Fruit fly (Drosophila melanogaster) whole organism, prepupa: Measurements from ENCODE around the gene CG43246.
A peak's percentile ranks its signal among the peaks of the same experiment; 100 is the strongest.

Experiments used
- Blimp-1 ChIP-seq: fragments of 200-800 bp; sonication (Bioruptor generic); optimal IDR thresholded peaks from 3 replicates; lab custom pipeline; 2017; ENCODE audit warnings: missing biosample characterization, missing genetic modification characterization, mild to moderate bottlenecking, moderate library complexity, missing genetic modification reagents
- CG10669 ChIP-seq: fragments of 200-800 bp; sonication (Bioruptor generic); optimal IDR thresholded peaks from 3 replicates; lab custom pipeline; 2018; ENCODE audit warnings: missing biosample characterization, mild to moderate bottlenecking, missing genetic modification characterization, moderate library complexity
- CG11294 ChIP-seq: fragments of 200-800 bp; sonication (Bioruptor generic); IDR thresholded peaks from 2 replicates; pipeline ENCODE4 v1.3.6; 2022; ENCODE audit warnings: missing biosample characterization, missing genetic modification characterization
- CG11762 ChIP-seq: fragments of 200-800 bp; sonication (Bioruptor generic); optimal IDR thresholded peaks from 3 replicates; lab custom pipeline; 2016; ENCODE audit warnings: missing biosample characterization, missing genetic modification characterization; ENCODE audit not compliant: insufficient read depth
- CG11902 ChIP-seq: fragments of 200-800 bp; sonication (Bioruptor generic); optimal IDR thresholded peaks from 3 replicates; lab custom pipeline; 2016; ENCODE audit warnings: missing biosample characterization, missing genetic modification characterization
- CG15336 ChIP-seq: fragments of 200-800 bp; sonication (Bioruptor generic); IDR thresholded peaks from 2 replicates; pipeline ENCODE4 v1.3.6; 2022; ENCODE audit warnings: missing biosample characterization, missing genetic modification characterization
- CG16779 ChIP-seq: fragments of 200-800 bp; sonication (Bioruptor generic); optimal IDR thresholded peaks from 3 replicates; lab custom pipeline; 2017; ENCODE audit warnings: missing biosample characterization, mild to moderate bottlenecking, missing genetic modification characterization
- CG3032 ChIP-seq: fragments of 200-800 bp; optimal IDR thresholded peaks from 2 replicates; lab custom pipeline; 2019; ENCODE audit warnings: missing biosample characterization, mild to moderate bottlenecking, missing genetic modification characterization, moderate library complexity
- CG31627 ChIP-seq: fragments of 200-800 bp; sonication (Bioruptor generic); optimal IDR thresholded peaks from 3 replicates; lab custom pipeline; 2016; ENCODE audit warnings: missing biosample characterization, missing genetic modification characterization
- CG32006 ChIP-seq: fragments of 200-800 bp; sonication (Bioruptor generic); optimal IDR thresholded peaks from 3 replicates; lab custom pipeline; 2017; ENCODE audit warnings: missing biosample characterization, mild to moderate bottlenecking, missing genetic modification characterization
- CG34406 ChIP-seq: fragments of 200-800 bp; sonication (Bioruptor generic); optimal IDR thresholded peaks from 3 replicates; lab custom pipeline; 2016; ENCODE audit warnings: missing biosample characterization, missing genetic modification characterization
- CG3919 ChIP-seq: fragments of 200-800 bp; sonication (Bioruptor generic); optimal IDR thresholded peaks from 3 replicates; lab custom pipeline; 2016; ENCODE audit warnings: missing biosample characterization, missing genetic modification characterization
- CG6163 ChIP-seq: fragments of 200-800 bp; sonication (Bioruptor generic); IDR thresholded peaks from 3 replicates; pipeline ENCODE4 v1.3.6; 2022; ENCODE audit warnings: missing biosample characterization, missing genetic modification characterization
- CG6276 ChIP-seq: fragments of 200-800 bp; sonication (Bioruptor generic); optimal IDR thresholded peaks from 2 replicates; lab custom pipeline; 2017; ENCODE audit warnings: missing biosample characterization, mild to moderate bottlenecking, missing genetic modification characterization
- CG6854 ChIP-seq: fragments of 200-800 bp; sonication (Bioruptor generic); optimal IDR thresholded peaks from 2 replicates; lab custom pipeline; 2017; ENCODE audit warnings: missing biosample characterization, mild to moderate bottlenecking, missing genetic modification characterization
- CG7368 ChIP-seq: fragments of 200-800 bp; sonication (Bioruptor generic); optimal IDR thresholded peaks from 3 replicates; lab custom pipeline; 2016; ENCODE audit warnings: missing biosample characterization, missing genetic modification characterization
- CG8119 ChIP-seq: fragments of 200-800 bp; sonication (Bioruptor generic); IDR thresholded peaks from 3 replicates; pipeline ENCODE4 v1.3.6; 2022; ENCODE audit warnings: missing biosample characterization, missing genetic modification characterization
- CG8319 ChIP-seq: fragments of 200-800 bp; sonication (Bioruptor generic); optimal IDR thresholded peaks from 3 replicates; lab custom pipeline; 2016; ENCODE audit warnings: missing biosample characterization, missing genetic modification characterization
- CG8632 ChIP-seq: fragments of 200-800 bp; sonication (Bioruptor generic); optimal IDR thresholded peaks from 3 replicates; lab custom pipeline; 2016; ENCODE audit warnings: missing biosample characterization, missing genetic modification characterization
- CG9139 ChIP-seq: fragments of 200-800 bp; sonication (Bioruptor generic); optimal IDR thresholded peaks from 3 replicates; lab custom pipeline; 2017; ENCODE audit warnings: missing biosample characterization, mild to moderate bottlenecking, missing genetic modification characterization
- Eip75B ChIP-seq: fragments of 200-800 bp; sonication (Bioruptor generic); optimal IDR thresholded peaks from 3 replicates; lab custom pipeline; 2016; ENCODE audit warnings: missing biosample characterization, missing genetic modification characterization
- Eip93F ChIP-seq: fragments of 200-800 bp; sonication (Bioruptor generic); optimal IDR thresholded peaks from 2 replicates; lab custom pipeline; 2016; ENCODE audit warnings: missing biosample characterization, mild to moderate bottlenecking, missing genetic modification characterization
- Ets21C ChIP-seq: fragments of 200-800 bp; sonication (Bioruptor generic); optimal IDR thresholded peaks from 3 replicates; lab custom pipeline; 2016; ENCODE audit warnings: missing biosample characterization, missing genetic modification characterization
- Ets96B ChIP-seq: fragments of 200-800 bp; optimal IDR thresholded peaks from 2 replicates; lab custom pipeline; 2019; ENCODE audit warnings: missing biosample characterization, mild to moderate bottlenecking, missing genetic modification characterization, moderate library complexity
- Gug ChIP-seq: fragments of 200-800 bp; sonication (Bioruptor generic); IDR thresholded peaks from 2 replicates; pipeline ENCODE4 v1.3.6; 2022; ENCODE audit warnings: missing biosample characterization, missing genetic modification characterization
- Hr38 ChIP-seq: sonication (Bioruptor generic); optimal IDR thresholded peaks from 2 replicates; lab custom pipeline; 2016; ENCODE audit warnings: missing biosample characterization, missing genetic modification characterization
- Hr4 ChIP-seq: fragments of 200-800 bp; sonication (Bioruptor generic); optimal IDR thresholded peaks from 3 replicates; lab custom pipeline; 2016; ENCODE audit warnings: missing biosample characterization, missing genetic modification characterization
- Met ChIP-seq: fragments of 200-800 bp; sonication (Bioruptor generic); optimal IDR thresholded peaks from 3 replicates; lab custom pipeline; 2016; ENCODE audit warnings: missing biosample characterization, missing genetic modification characterization
- OdsH ChIP-seq: fragments of 200-800 bp; sonication (Bioruptor generic); optimal IDR thresholded peaks from 3 replicates; lab custom pipeline; 2016; ENCODE audit warnings: missing biosample characterization, missing genetic modification characterization
- Smox ChIP-seq: fragments of 200-800 bp; sonication (Bioruptor generic); optimal IDR thresholded peaks from 3 replicates; lab custom pipeline; 2016; ENCODE audit warnings: missing biosample characterization, missing genetic modification characterization
- Sox102F ChIP-seq: fragments of 200-800 bp; sonication (Bioruptor generic); optimal IDR thresholded peaks from 2 replicates; lab custom pipeline; 2016; ENCODE audit warnings: missing biosample characterization, mild to moderate bottlenecking, missing genetic modification characterization
- Sox14 ChIP-seq: fragments of 200-800 bp; sonication (Bioruptor generic); optimal IDR thresholded peaks from 3 replicates; lab custom pipeline; 2016; ENCODE audit warnings: missing biosample characterization, missing genetic modification characterization
- achi ChIP-seq: fragments of 200-800 bp; sonication (Bioruptor generic); optimal IDR thresholded peaks from 3 replicates; lab custom pipeline; 2016; ENCODE audit warnings: missing biosample characterization, missing genetic modification characterization
- cyc ChIP-seq: fragments of 200-800 bp; sonication (Bioruptor generic); optimal IDR thresholded peaks from 3 replicates; lab custom pipeline; 2016; ENCODE audit warnings: missing biosample characterization, missing genetic modification characterization
- dac ChIP-seq: fragments of 200-800 bp; sonication (Bioruptor generic); optimal IDR thresholded peaks from 2 replicates; lab custom pipeline; 2017; ENCODE audit warnings: missing biosample characterization, mild to moderate bottlenecking, missing genetic modification characterization
- eg ChIP-seq: fragments of 200-800 bp; sonication (Bioruptor generic); IDR thresholded peaks from 3 replicates; pipeline ENCODE4 v1.3.6; 2022; ENCODE audit warnings: missing biosample characterization, missing genetic modification characterization
- esn ChIP-seq: fragments of 200-800 bp; sonication (Bioruptor generic); optimal IDR thresholded peaks from 2 replicates; lab custom pipeline; 2016; ENCODE audit warnings: missing biosample characterization, mild to moderate bottlenecking, missing genetic modification characterization, moderate library complexity
- fd59A ChIP-seq: fragments of 200-800 bp; sonication (Bioruptor generic); optimal IDR thresholded peaks from 2 replicates; lab custom pipeline; 2017; ENCODE audit warnings: missing biosample characterization, mild to moderate bottlenecking, missing genetic modification characterization, missing genetic modification reagents
- lz ChIP-seq: fragments of 200-800 bp; sonication (Bioruptor generic); optimal IDR thresholded peaks from 3 replicates; lab custom pipeline; 2016; ENCODE audit warnings: missing biosample characterization, missing genetic modification characterization
- net ChIP-seq: fragments of 200-800 bp; sonication (Bioruptor generic); optimal IDR thresholded peaks from 3 replicates; lab custom pipeline; 2016; ENCODE audit warnings: missing biosample characterization, missing genetic modification characterization
- salr ChIP-seq, 2 experiments: fragments of 200-800 bp; sonication (Bioruptor generic); optimal IDR thresholded peaks; 3 replicates each; lab custom pipeline; 2016 to 2018; ENCODE audit warnings: missing biosample characterization in 2 of 2, missing genetic modification characterization in 2 of 2, mild to moderate bottlenecking in 1 of 2
- spab ChIP-seq: fragments of 200-800 bp; sonication (Bioruptor generic); optimal IDR thresholded peaks from 2 replicates; lab custom pipeline; 2017; ENCODE audit warnings: missing biosample characterization, mild to moderate bottlenecking, missing genetic modification characterization, missing genetic modification reagents
- ss ChIP-seq, 2 experiments: fragments of 200-800 bp; sonication (Bioruptor generic); optimal IDR thresholded peaks; 2 replicates in 1 of 2; 3 replicates in 1 of 2; lab custom pipeline; 2017 to 2018; ENCODE audit warnings: mild to moderate bottlenecking in 2 of 2, missing biosample characterization in 2 of 2, missing genetic modification characterization in 2 of 2, moderate library complexity in 1 of 2
- svp ChIP-seq: fragments of 200-800 bp; sonication (Bioruptor generic); peaks from one replicate; lab custom pipeline; 2016; ENCODE audit warnings: missing biosample characterization, missing genetic modification characterization
- vri ChIP-seq: fragments of 200-800 bp; sonication (Bioruptor generic); optimal IDR thresholded peaks from 3 replicates; lab custom pipeline; 2016; ENCODE audit warnings: missing biosample characterization, mild to moderate bottlenecking, missing genetic modification characterization

CG43246 gene

dm6 chr3L:14537435-14537991 lies 1.1 kb downstream of the CG43246 start, which contains the start of gene Mpcp2 (continued):
- TF ChIP-seq CG11902 (no peak), fd59A (GFP tag; lab: Kevin White, UChicago) (no peak), CG32006 (GFP tag; lab: Kevin White, UChicago) (no peak), CG6276 (GFP tag; lab: Kevin White, UChicago) (no peak), CG11294 (no peak), vri (GFP tag; lab: Kevin White, UChicago) (peak; percentile 100), Eip75B (GFP tag; lab: Kevin White, UChicago) (peak; percentile 18), eg (GFP tag; lab: Robert Waterston, UW) (0 out of 3 replicates have a peak, but pooled peaks have one; percentile 8), CG15336 (GFP tag; lab: Robert Waterston, UW) (0 out of 2 replicates have a peak, but pooled peaks have one; percentile 9), Blimp-1 (GFP tag; lab: Kevin White, UChicago) (no peak), CG3032 (tag; lab: Kevin White, UChicago) (peak; percentile 20), CG8632 (no peak)
- TF ChIP-seq, all 60 proteins: peak for 18

dm6 chr3L:14543971-14544655 lies 7.7 kb downstream of the CG43246 start:
- TF ChIP-seq Sox14 (GFP tag; lab: Kevin White, UChicago) (no peak), ss (GFP tag; optimal IDR thresholded peaks at IDR 0.05; lab: Kevin White, UChicago) (peak; percentile 67 to 75), CG34406 (GFP tag; lab: Kevin White, UChicago) (peak; percentile 24), OdsH (GFP tag; lab: Kevin White, UChicago) (peak; percentile 55), CG10669 (GFP tag; lab: Kevin White, UChicago) (peak; percentile 83), salr (GFP tag; optimal IDR thresholded peaks at IDR 0.05; lab: Kevin White, UChicago) (peak in 1 of 2 experiments; percentile 84), net (GFP tag; lab: Kevin White, UChicago) (peak; percentile 68), Ets21C (GFP tag; lab: Kevin White, UChicago) (no peak), Hr38 (GFP tag; lab: Kevin White, UChicago) (no peak), CG11762 (no peak), spab (GFP tag; lab: Kevin White, UChicago) (peak; percentile 83), dac (peak; percentile 45), CG16779 (tag; lab: Kevin White, UChicago) (no peak), CG6163 (peak; percentile 64; the same call in 2 of the 3 replicates), Eip93F (GFP tag; lab: Kevin White, UChicago) (no peak), Eip75B (GFP tag; lab: Kevin White, UChicago) (peak; percentile 48), fd59A (GFP tag; lab: Kevin White, UChicago) (peak; percentile 64), Sox102F (GFP tag; lab: Kevin White, UChicago) (peak; percentile 30), CG7368 (GFP tag; lab: Kevin White, UChicago) (peak; percentile 49), Hr4 (peak; percentile 23), Gug (GFP tag; lab: Robert Waterston, UW) (no peak; the same call in 1 of the 2 replicates), CG32006 (GFP tag; lab: Kevin White, UChicago) (peak; percentile 53), eg (GFP tag; lab: Robert Waterston, UW) (no peak; the same call in 2 of the 3 replicates), CG3919 (peak; percentile 75), CG8632 (peak; percentile 52), CG6854 (peak; percentile 47), CG15336 (GFP tag; lab: Robert Waterston, UW) (peak; percentile 46; the same call in 1 of the 2 replicates), Met (peak; percentile 1), lz (GFP tag; lab: Kevin White, UChicago) (no peak), CG11294 (no peak; the same call in 1 of the 2 replicates), CG9139 (GFP tag; lab: Kevin White, UChicago) (peak; percentile 59), CG3032 (tag; lab: Kevin White, UChicago) (peak; percentile 74), achi (GFP tag; lab: Kevin White, UChicago) (peak; percentile 54), Ets96B (tag; lab: Kevin White, UChicago) (peak; percentile 48), Blimp-1 (GFP tag; lab: Kevin White, UChicago) (no peak), CG31627 (GFP tag; lab: Kevin White, UChicago) (no peak), CG6276 (GFP tag; lab: Kevin White, UChicago) (no peak), CG8319 (GFP tag; lab: Kevin White, UChicago) (peak; percentile 44), cyc (GFP tag; lab: Kevin White, UChicago) (no peak), Smox (GFP tag; lab: Kevin White, UChicago) (peak; percentile 8), esn (GFP tag; lab: Kevin White, UChicago) (peak; percentile 22), svp (GFP tag; lab: Kevin White, UChicago) (peak; percentile 71), CG8119 (GFP tag; lab: Robert Waterston, UW) (peak; percentile 55; the same call in 1 of the 3 replicates)
